Fruit fly (Drosophila melanogaster) S2 (cell line): ENCODE measurements around the gene CG5004.

Experiments used
- CG8478 ChIP-seq: fragments of >200 bp; optimal IDR thresholded peaks from 2 replicates; lab custom pipeline; 2018
- CTCF ChIP-seq, 2 experiments: fragments of >200 bp; optimal IDR thresholded peaks; 2 replicates each; lab custom pipeline; 2018

- TF ChIP-seq CG8478 (lab: Kevin White, UChicago) (no peak), CTCF (optimal IDR thresholded peaks at IDR 0.05; lab: Kevin White, UChicago) (no peak)
These were observed 65.5 kb downstream of the CG5004 start for dm6 chrX:17172777-17173315.
